Comparison of ENCODE assay signal across 5 fruit fly cellular contexts in genomic region chrX:13754476-13754875, dm6.
TF ChIP-seq lines count a peak whose summit lies in the region.

No protein-coding gene starts in this region.

- no peak for TF ChIP-seq CTCF in whole organism, embryonic (GFP tag; optimal IDR thresholded peaks at IDR 0.05; lab: Kevin White, UChicago)

TF ChIP-seq in whole organism, adult, 20 proteins besides CTCF, POLR2A, EP300 and RAD21:
- TF ChIP-seq Hr96 (GFP tag; optimal IDR thresholded peaks at IDR 0.05; lab: Kevin White, UChicago) = no peak
- no peak for TF ChIP-seq CG33017 (tag; optimal IDR thresholded peaks at IDR 0.05; lab: Kevin White, UChicago)
- TF ChIP-seq ovo (GFP tag; optimal IDR thresholded peaks at IDR 0.05; lab: Kevin White, UChicago) = no peak
- no peak for TF ChIP-seq Crg-1 (GFP tag; optimal IDR thresholded peaks at IDR 0.05; lab: Kevin White, UChicago)
- no peak for TF ChIP-seq cnc (optimal IDR thresholded peaks at IDR 0.05; lab: Kevin White, UChicago)
- TF ChIP-seq CG1620 (GFP tag; optimal IDR thresholded peaks at IDR 0.05; lab: Kevin White, UChicago) = peak; percentile 7
- TF ChIP-seq CG14711 (tag; optimal IDR thresholded peaks at IDR 0.05; lab: Kevin White, UChicago) = no peak
- no peak for TF ChIP-seq pad (GFP tag; optimal IDR thresholded peaks at IDR 0.05; lab: Kevin White, UChicago)
- TF ChIP-seq cic (GFP tag; optimal IDR thresholded peaks at IDR 0.05; lab: Kevin White, UChicago) = no peak
- no peak for TF ChIP-seq bab1 (GFP tag; optimal IDR thresholded peaks at IDR 0.05; lab: Kevin White, UChicago)
- TF ChIP-seq tj (GFP tag; optimal IDR thresholded peaks at IDR 0.05; lab: Kevin White, UChicago) = peak; percentile 91

TF ChIP-seq in whole organism, embryonic, 481 proteins besides CTCF, POLR2A, EP300 and RAD21 (continues in another document):
- TF ChIP-seq Dll (GFP tag; IDR thresholded peaks at IDR 0.05; lab: Robert Waterston, UW; ENCODE audit: partially characterized antibody) (no peak), CG15073 (GFP tag; optimal IDR thresholded peaks at IDR 0.05; lab: Kevin White, UChicago) (peak; percentile 64), CG2712 (tag; optimal IDR thresholded peaks at IDR 0.05; lab: Kevin White, UChicago) (no peak), CG2120 (GFP tag; optimal IDR thresholded peaks at IDR 0.05; lab: Kevin White, UChicago) (peak; percentile 5), Meics (GFP tag; optimal IDR thresholded peaks at IDR 0.05; lab: Kevin White, UChicago) (peak; percentile 12), twi (tag; optimal IDR thresholded peaks at IDR 0.05; lab: Kevin White, UChicago) (no peak), NC2α (GFP tag; optimal IDR thresholded peaks at IDR 0.05; lab: Kevin White, UChicago) (no peak), Trl (optimal IDR thresholded peaks at IDR 0.05; lab: Kevin White, UChicago) (peak in 1 of 2 experiments; percentile 9), Trl (GFP tag; optimal IDR thresholded peaks at IDR 0.05; lab: Kevin White, UChicago) (no peak), scrt (GFP tag; optimal IDR thresholded peaks at IDR 0.05; lab: Kevin White, UChicago) (no peak), rib (GFP tag; IDR thresholded peaks at IDR 0.05; lab: Robert Waterston, UW) (0 out of 2 replicates have a peak, but pooled peaks have one; percentile 28), sqz (GFP tag; optimal IDR thresholded peaks at IDR 0.05; lab: Kevin White, UChicago) (peak; percentile 63), Hsf (GFP tag; optimal IDR thresholded peaks at IDR 0.05; lab: Kevin White, UChicago) (peak; percentile 9), lbe (GFP tag; optimal IDR thresholded peaks at IDR 0.05; lab: Kevin White, UChicago) (no peak), CG15514 (GFP tag; optimal IDR thresholded peaks at IDR 0.05; lab: Kevin White, UChicago) (peak; percentile 20), CG17568 (GFP tag; optimal IDR thresholded peaks at IDR 0.05; lab: Kevin White, UChicago) (no peak), slbo (GFP tag; IDR thresholded peaks at IDR 0.05; lab: Robert Waterston, UW) (0 out of 2 replicates have a peak, but pooled peaks have one; percentile 9), Rfx (GFP tag; IDR thresholded peaks at IDR 0.05; lab: Robert Waterston, UW) (peak; percentile 28; the same call in 1 of the 2 replicates), psq (GFP tag; optimal IDR thresholded peaks at IDR 0.05; lab: Kevin White, UChicago) (peak; percentile 50), CG1529 (GFP tag; optimal IDR thresholded peaks at IDR 0.05; lab: Kevin White, UChicago) (no peak)

TF ChIP-seq in whole organism, prepupa, 60 proteins besides CTCF, POLR2A, EP300 and RAD21 (continues in another document):
- TF ChIP-seq cyc (GFP tag; optimal IDR thresholded peaks at IDR 0.05; lab: Kevin White, UChicago) (peak; percentile 20), CG3032 (tag; optimal IDR thresholded peaks at IDR 0.05; lab: Kevin White, UChicago) (no peak), CG8319 (GFP tag; optimal IDR thresholded peaks at IDR 0.05; lab: Kevin White, UChicago) (no peak), fd59A (GFP tag; optimal IDR thresholded peaks at IDR 0.05; lab: Kevin White, UChicago) (no peak), pdm3 (GFP tag; optimal IDR thresholded peaks at IDR 0.05; lab: Kevin White, UChicago) (peak; percentile 32), CG1621 (tag; optimal IDR thresholded peaks at IDR 0.05; lab: Kevin White, UChicago) (peak; percentile 38), Blimp-1 (GFP tag; optimal IDR thresholded peaks at IDR 0.05; lab: Kevin White, UChicago) (no peak), svp (GFP tag; lab: Kevin White, UChicago) (peak; percentile 77), CG4318 (GFP tag; optimal IDR thresholded peaks at IDR 0.05; lab: Kevin White, UChicago) (peak; percentile 26), CG6854 (GFP tag; optimal IDR thresholded peaks at IDR 0.05; lab: Kevin White, UChicago) (no peak), Smox (GFP tag; optimal IDR thresholded peaks at IDR 0.05; lab: Kevin White, UChicago) (peak; percentile 62), CG32006 (GFP tag; optimal IDR thresholded peaks at IDR 0.05; lab: Kevin White, UChicago) (peak; percentile 53), Hr39 (GFP tag; optimal IDR thresholded peaks at IDR 0.05; lab: Kevin White, UChicago) (peak; percentile 35), spab (GFP tag; optimal IDR thresholded peaks at IDR 0.05; lab: Kevin White, UChicago) (peak; percentile 7), dsx (GFP tag; optimal IDR thresholded peaks at IDR 0.05; lab: Kevin White, UChicago; ENCODE audit: poor library complexity, severe bottlenecking) (no peak), CG6808 (GFP tag; optimal IDR thresholded peaks at IDR 0.05; lab: Kevin White, UChicago) (peak; percentile 59), Eip78C (GFP tag; lab: Kevin White, UChicago) (peak; percentile 78), Sox102F (GFP tag; optimal IDR thresholded peaks at IDR 0.05; lab: Kevin White, UChicago) (peak; percentile 38), dac (GFP tag; optimal IDR thresholded peaks at IDR 0.05; lab: Kevin White, UChicago) (no peak), CG7368 (GFP tag; optimal IDR thresholded peaks at IDR 0.05; lab: Kevin White, UChicago) (peak; percentile 49), vri (GFP tag; optimal IDR thresholded peaks at IDR 0.05; lab: Kevin White, UChicago) (peak; percentile 58), Gug (GFP tag; IDR thresholded peaks at IDR 0.05; lab: Robert Waterston, UW) (peak; percentile 42)

TF ChIP-seq in whole organism, pupa, 21 proteins besides CTCF, POLR2A, EP300 and RAD21:
- no peak for TF ChIP-seq CG10348 (GFP tag; IDR thresholded peaks at IDR 0.05; lab: Robert Waterston, UW)
- peak; percentile 17 for TF ChIP-seq CG17806 (tag; optimal IDR thresholded peaks at IDR 0.05; lab: Kevin White, UChicago)
- TF ChIP-seq CG4496 (GFP tag; IDR thresholded peaks at IDR 0.05; lab: Robert Waterston, UW) = peak; percentile 76; the same call in 1 of the 3 replicates
- peak; percentile 44 for TF ChIP-seq CG13204 (GFP tag; optimal IDR thresholded peaks at IDR 0.05; lab: Kevin White, UChicago)
- TF ChIP-seq rn (GFP tag; IDR thresholded peaks at IDR 0.05; lab: Robert Waterston, UW) = no peak
- peak; percentile 63; the same call in 1 of the 2 replicates for TF ChIP-seq Ets98B (GFP tag; IDR thresholded peaks at IDR 0.05; lab: Robert Waterston, UW)
- TF ChIP-seq CG15710 (tag; optimal IDR thresholded peaks at IDR 0.05; lab: Kevin White, UChicago) = peak; percentile 55
- TF ChIP-seq gl (tag; optimal IDR thresholded peaks at IDR 0.05; lab: Kevin White, UChicago) = peak; percentile 73
- TF ChIP-seq EcR (GFP tag; optimal IDR thresholded peaks at IDR 0.05; lab: Kevin White, UChicago) = no peak
- TF ChIP-seq Snoo (tag; optimal IDR thresholded peaks at IDR 0.05; lab: Kevin White, UChicago) = peak; percentile 34
- peak; percentile 46 for TF ChIP-seq CG14655 (GFP tag; optimal IDR thresholded peaks at IDR 0.05; lab: Kevin White, UChicago)
- peak; percentile 29 for TF ChIP-seq CG8159 (tag; optimal IDR thresholded peaks at IDR 0.05; lab: Kevin White, UChicago)
- no peak; the same call in 1 of the 2 replicates for TF ChIP-seq CG32121 (GFP tag; IDR thresholded peaks at IDR 0.05; lab: Robert Waterston, UW)
- TF ChIP-seq Pif1A (GFP tag; optimal IDR thresholded peaks at IDR 0.05; lab: Kevin White, UChicago) = peak; percentile 25
- TF ChIP-seq CG34367 (tag; optimal IDR thresholded peaks at IDR 0.05; lab: Kevin White, UChicago) = peak; percentile 55
- peak; percentile 85 for TF ChIP-seq CG12605 (GFP tag; IDR thresholded peaks at IDR 0.05; lab: Robert Waterston, UW)
- peak; percentile 49 for TF ChIP-seq CG8301 (tag; optimal IDR thresholded peaks at IDR 0.05; lab: Kevin White, UChicago)
- peak; percentile 13 for TF ChIP-seq CG9948 (tag; optimal IDR thresholded peaks at IDR 0.05; lab: Kevin White, UChicago)
- peak; percentile 53; the same call in 2 of the 3 replicates for TF ChIP-seq fd96Ca (GFP tag; IDR thresholded peaks at IDR 0.05; lab: Robert Waterston, UW)
- no peak for TF ChIP-seq D1 (tag; optimal IDR thresholded peaks at IDR 0.05; lab: Kevin White, UChicago)
- no peak for TF ChIP-seq Pif1B (GFP tag; optimal IDR thresholded peaks at IDR 0.05; lab: Kevin White, UChicago)

TF ChIP-seq in whole organism, wandering third instar larva, 38 proteins besides CTCF, POLR2A, EP300 and RAD21 (continues in another document):
- TF ChIP-seq Rel (GFP tag; optimal IDR thresholded peaks at IDR 0.05; lab: Kevin White, UChicago) = peak; percentile 25
- TF ChIP-seq Rel (tag; optimal IDR thresholded peaks at IDR 0.05; lab: Kevin White, UChicago) = no peak
- TF ChIP-seq dl (GFP tag; optimal IDR thresholded peaks at IDR 0.05; lab: Kevin White, UChicago; ENCODE audit: insufficient read depth in 1 of 2, partially characterized antibody in 2 of 2) = no peak
- no peak for TF ChIP-seq GATAd (GFP tag; optimal IDR thresholded peaks at IDR 0.05; lab: Kevin White, UChicago)
- TF ChIP-seq Myc (optimal IDR thresholded peaks at IDR 0.05; lab: Kevin White, UChicago) = no peak
- TF ChIP-seq dsf (GFP tag; optimal IDR thresholded peaks at IDR 0.05; lab: Kevin White, UChicago; ENCODE audit: borderline replicate concordance) = no peak
- TF ChIP-seq Abd-B (GFP tag; optimal IDR thresholded peaks at IDR 0.05; lab: Kevin White, UChicago) = no peak
- peak; percentile 34 for TF ChIP-seq Hnf4 (GFP tag; optimal IDR thresholded peaks at IDR 0.05; lab: Kevin White, UChicago)
- TF ChIP-seq usp (GFP tag; optimal IDR thresholded peaks at IDR 0.05; lab: Kevin White, UChicago) = no peak
- TF ChIP-seq lola (GFP tag; optimal IDR thresholded peaks at IDR 0.05; lab: Kevin White, UChicago) = no peak
- TF ChIP-seq Dfd (GFP tag; optimal IDR thresholded peaks at IDR 0.05; lab: Kevin White, UChicago) = no peak
- peak; percentile 38 for TF ChIP-seq br (GFP tag; optimal IDR thresholded peaks at IDR 0.05; lab: Kevin White, UChicago)
- TF ChIP-seq Hr83 (GFP tag; optimal IDR thresholded peaks at IDR 0.05; lab: Kevin White, UChicago; ENCODE audit: poor library complexity, severe bottlenecking) = no peak
- TF ChIP-seq N (GFP tag; optimal IDR thresholded peaks at IDR 0.05; lab: Kevin White, UChicago) = no peak
- TF ChIP-seq sage (GFP tag; optimal IDR thresholded peaks at IDR 0.05; lab: Kevin White, UChicago) = peak; percentile 46
- TF ChIP-seq OdsH (GFP tag; optimal IDR thresholded peaks at IDR 0.05; lab: Kevin White, UChicago) = peak; percentile 46
- no peak for TF ChIP-seq CG9705 (GFP tag; optimal IDR thresholded peaks at IDR 0.05; lab: Kevin White, UChicago)
- TF ChIP-seq sv (GFP tag; optimal IDR thresholded peaks at IDR 0.05; lab: Kevin White, UChicago) = no peak
- TF ChIP-seq HLH106 (tag; optimal IDR thresholded peaks at IDR 0.05; lab: Kevin White, UChicago) = no peak
- TF ChIP-seq Mio (GFP tag; optimal IDR thresholded peaks at IDR 0.05; lab: Kevin White, UChicago) = no peak
- TF ChIP-seq psq (GFP tag; optimal IDR thresholded peaks at IDR 0.05; lab: Kevin White, UChicago) = peak; percentile 95
- TF ChIP-seq jim (GFP tag; optimal IDR thresholded peaks at IDR 0.05; lab: Kevin White, UChicago) = no peak
- no peak for TF ChIP-seq pan (optimal IDR thresholded peaks at IDR 0.05; lab: Kevin White, UChicago)
- no peak for TF ChIP-seq Jra (GFP tag; optimal IDR thresholded peaks at IDR 0.05; lab: Kevin White, UChicago)
- TF ChIP-seq Hr78 (GFP tag; optimal IDR thresholded peaks at IDR 0.05; lab: Kevin White, UChicago) = no peak
- TF ChIP-seq brk (GFP tag; optimal IDR thresholded peaks at IDR 0.05; lab: Kevin White, UChicago) = no peak
- peak; percentile 49 for TF ChIP-seq Sp1 (GFP tag; optimal IDR thresholded peaks at IDR 0.05; lab: Kevin White, UChicago)
